Worm (Caenorhabditis elegans) whole organism, L4/young adult: ENCODE measurements around the gene F07C3.16.

Experiments used
- W03F9.2 ChIP-seq: fragments of 150-350 bp; optimal IDR thresholded peaks from 2 replicates; lab custom pipeline; 2014; ENCODE audit warnings: missing biosample characterization, missing genetic modification characterization
- dao-5 ChIP-seq: sonication (generic microtip); optimal IDR thresholded peaks from 2 replicates; lab custom pipeline; 2016; ENCODE audit warnings: missing genotype, missing genetic modification characterization, moderate library complexity, missing compliant biosample characterization
- him-1 ChIP-seq: sonication (generic microtip); optimal IDR thresholded peaks from 2 replicates; lab custom pipeline; 2016; ENCODE audit warnings: missing genotype, missing genetic modification reagents, missing genetic modification characterization, missing compliant biosample characterization

The F07C3.16 gene

ce11 chrV:9257467-9257866 is at the start of gene F07C3.16:
Gene F07C3.16, minus strand, starts transcription at chrV:9257567.
- TF ChIP-seq W03F9.2 (tag; lab: Kevin White, UChicago) (no peak), dao-5 (tag; lab: Kevin White, UChicago) (no peak), him-1 (tag; lab: Kevin White, UChicago) (no peak)

ce11 chrV:9305116-9305515 is 47.7 kb upstream of the F07C3.16 start, which contains the start of gene F44A2.3:
Gene F44A2.3, plus strand, starts transcription at chrV:9305416.
- no peak for TF ChIP-seq him-1 (tag; lab: Kevin White, UChicago)
- TF ChIP-seq dao-5 (tag; lab: Kevin White, UChicago): no peak
- no peak for TF ChIP-seq W03F9.2 (tag; lab: Kevin White, UChicago)

- no peak for TF ChIP-seq him-1 (tag; lab: Kevin White, UChicago)
- no peak for TF ChIP-seq W03F9.2 (tag; lab: Kevin White, UChicago)
These were observed 45.7 kb upstream of the F07C3.16 start, which contains the start of gene nhr-39 for ce11 chrV:9303026-9303425. Gene nhr-39, plus strand, starts transcription at chrV:9303326.

- TF ChIP-seq dao-5 (tag; lab: Kevin White, UChicago) (no peak), W03F9.2 (tag; lab: Kevin White, UChicago) (no peak), him-1 (tag; lab: Kevin White, UChicago) (no peak)
These were observed 40.0 kb upstream of the F07C3.16 start, which contains the start of gene F44A2.5 for ce11 chrV:9297332-9297731. Gene F44A2.5, plus strand, starts transcription at chrV:9297632.

- TF ChIP-seq him-1 (tag; lab: Kevin White, UChicago) (no peak), W03F9.2 (tag; lab: Kevin White, UChicago) (no peak), dao-5 (tag; lab: Kevin White, UChicago) (no peak)
These were observed 38.2 kb upstream of the F07C3.16 start for ce11 chrV:9295581-9295980.

ce11 chrV:9293359-9293758 is 36.0 kb upstream of the F07C3.16 start:
- TF ChIP-seq dao-5 (tag; lab: Kevin White, UChicago) (no peak), him-1 (tag; lab: Kevin White, UChicago) (no peak), W03F9.2 (tag; lab: Kevin White, UChicago) (no peak)

ce11 chrV:9291919-9292318 is 34.6 kb upstream of the F07C3.16 start, which contains the start of gene ZK682.7:
Gene ZK682.7, minus strand, starts transcription at chrV:9292165.
- no peak for TF ChIP-seq him-1 (tag; lab: Kevin White, UChicago)
- no peak for TF ChIP-seq W03F9.2 (tag; lab: Kevin White, UChicago)
- no peak for TF ChIP-seq dao-5 (tag; lab: Kevin White, UChicago)

- no peak for TF ChIP-seq him-1 (tag; lab: Kevin White, UChicago)
- TF ChIP-seq dao-5 (tag; lab: Kevin White, UChicago): no peak
- TF ChIP-seq W03F9.2 (tag; lab: Kevin White, UChicago): no peak
These were observed 30.1 kb upstream of the F07C3.16 start, which contains the start of gene lron-2 for ce11 chrV:9287460-9287859. Gene lron-2, minus strand, starts transcription at chrV:9287560.

ce11 chrV:9283452-9283851 is 26.1 kb upstream of the F07C3.16 start:
- TF ChIP-seq W03F9.2 (tag; lab: Kevin White, UChicago) (no peak), dao-5 (tag; lab: Kevin White, UChicago) (no peak), him-1 (tag; lab: Kevin White, UChicago) (no peak)

ce11 chrV:9282110-9282509 is 24.7 kb upstream of the F07C3.16 start, which contains the start of gene hlh-10:
Gene hlh-10, minus strand, starts transcription at chrV:9282210.
- TF ChIP-seq him-1 (tag; lab: Kevin White, UChicago) (no peak), W03F9.2 (tag; lab: Kevin White, UChicago) (no peak), dao-5 (tag; lab: Kevin White, UChicago) (no peak)

ce11 chrV:9274127-9275042 is 17.0 kb upstream of the F07C3.16 start:
- TF ChIP-seq dao-5 (tag; lab: Kevin White, UChicago) (no peak), W03F9.2 (tag; lab: Kevin White, UChicago) (no peak), him-1 (tag; lab: Kevin White, UChicago) (no peak)

- TF ChIP-seq him-1 (tag; lab: Kevin White, UChicago): peak; percentile 55
- no peak for TF ChIP-seq W03F9.2 (tag; lab: Kevin White, UChicago)
- TF ChIP-seq dao-5 (tag; lab: Kevin White, UChicago): no peak
These were observed 16.2 kb upstream of the F07C3.16 start for ce11 chrV:9273587-9273986.

- no peak for TF ChIP-seq dao-5 (tag; lab: Kevin White, UChicago)
- no peak for TF ChIP-seq W03F9.2 (tag; lab: Kevin White, UChicago)
- TF ChIP-seq him-1 (tag; lab: Kevin White, UChicago): no peak
These were observed 15.3 kb upstream of the F07C3.16 start for ce11 chrV:9272624-9273023.
